Worm (Caenorhabditis elegans) whole organism, L1 larva: ENCODE data around the gene Y41D4A.7.

Experiments
- C04F5.9 ChIP-seq: sonication (generic microtip); optimal IDR thresholded peaks from 2 replicates; lab custom pipeline; 2016; ENCODE audit warnings: missing genetic modification characterization, missing compliant biosample characterization
- C34B4.2 ChIP-seq: sonication (generic microtip); optimal IDR thresholded peaks from 2 replicates; lab custom pipeline; 2017; ENCODE audit warnings: mild to moderate bottlenecking, missing genetic modification characterization, missing compliant biosample characterization
- aha-1 ChIP-seq: fragments of 150-350 bp; optimal IDR thresholded peaks from 2 replicates; lab custom pipeline; 2014; ENCODE audit warnings: missing biosample characterization, missing genetic modification characterization
- alr-1 ChIP-seq: fragments of 200-800 bp; sonication (Bioruptor generic); optimal IDR thresholded peaks from 2 replicates; lab custom pipeline; 2018; ENCODE audit warnings: borderline replicate concordance, mild to moderate bottlenecking, missing genetic modification characterization, missing compliant biosample characterization
- aly-2 ChIP-seq: fragments of 150-350 bp; optimal IDR thresholded peaks from 2 replicates; lab custom pipeline; 2014; ENCODE audit warnings: missing biosample characterization, missing genetic modification characterization
- blmp-1 ChIP-seq: fragments of 150-350 bp; optimal IDR thresholded peaks from 2 replicates; lab custom pipeline; 2014; ENCODE audit warnings: missing biosample characterization, missing genetic modification characterization
- ceh-63 ChIP-seq: fragments of 200-800 bp; sonication (Bioruptor generic); optimal IDR thresholded peaks from 2 replicates; lab custom pipeline; 2018; ENCODE audit warnings: mild to moderate bottlenecking, missing genetic modification characterization, missing compliant biosample characterization
- ceh-8 ChIP-seq: fragments of 200-800 bp; sonication (Bioruptor generic); optimal IDR thresholded peaks from 2 replicates; lab custom pipeline; 2018; ENCODE audit warnings: mild to moderate bottlenecking, missing genetic modification characterization, moderate library complexity, missing compliant biosample characterization
- ceh-82 ChIP-seq, 3 experiments: fragments of 150-350 bp in 1 of 3; sonication (generic microtip) in 2 of 3; optimal IDR thresholded peaks; 2 replicates each; lab custom pipeline; 2014 to 2017; ENCODE audit warnings: missing biosample characterization in 3 of 3, missing genetic modification characterization in 3 of 3
- ceh-88 ChIP-seq: fragments of 200-800 bp; sonication (Bioruptor generic); IDR thresholded peaks from 2 replicates; pipeline ENCODE4 v1.3.6; 2022; ENCODE audit warnings: missing genetic modification characterization, missing compliant biosample characterization
- ces-1 ChIP-seq: fragments of 150-350 bp; optimal IDR thresholded peaks from 2 replicates; lab custom pipeline; 2014; ENCODE audit warnings: missing biosample characterization, missing genetic modification reagents, missing genetic modification characterization
- efl-1 ChIP-seq, 4 experiments: fragments of 150-350 bp; optimal IDR thresholded peaks in 3 of 4; peaks in 1 of 4; 1 replicate in 1 of 4; 2 replicates in 3 of 4; lab custom pipeline; 2014; ENCODE audit warnings: missing biosample characterization in 2 of 4, missing genetic modification characterization in 2 of 4, missing genetic modification reagents in 2 of 4
- egl-13 ChIP-seq: sonication (generic microtip); optimal IDR thresholded peaks from 2 replicates; lab custom pipeline; 2016; ENCODE audit warnings: missing genotype, missing genetic modification reagents, missing genetic modification characterization, missing compliant biosample characterization
- egl-27 ChIP-seq, 2 experiments: fragments of 150-350 bp in 1 of 2; sonication (generic microtip); optimal IDR thresholded peaks; 3 replicates each; lab custom pipeline; 2017 to 2018; ENCODE audit warnings: missing biosample characterization in 2 of 2, missing genetic modification characterization in 2 of 2, missing genetic modification reagents in 2 of 2
- elt-2 ChIP-seq: sonication (generic microtip); optimal IDR thresholded peaks from 2 replicates; lab custom pipeline; 2016; ENCODE audit warnings: missing genetic modification characterization, mild to moderate bottlenecking, inconsistent platforms, missing compliant biosample characterization, missing genetic modification reagents
- elt-3 ChIP-seq, 6 experiments: fragments of 150-350 bp in 1 of 6; sonication (generic microtip); optimal IDR thresholded peaks; 2 replicates each; lab custom pipeline; 2017 to 2018; ENCODE audit warnings: missing biosample characterization in 6 of 6, missing genetic modification characterization in 6 of 6, inconsistent platforms in 1 of 6
- ets-5 ChIP-seq: fragments of 200-800 bp; sonication (Bioruptor generic); IDR thresholded peaks from 2 replicates; pipeline ENCODE4 v1.3.6; 2022; ENCODE audit warnings: missing genetic modification characterization, missing compliant biosample characterization
- fkh-10 ChIP-seq: sonication (generic microtip); optimal IDR thresholded peaks from 2 replicates; lab custom pipeline; 2017; ENCODE audit warnings: missing biosample characterization, missing genetic modification reagents, missing genetic modification characterization
- fos-1 ChIP-seq: fragments of 150-350 bp; optimal IDR thresholded peaks from 2 replicates; lab custom pipeline; 2014; ENCODE audit warnings: missing biosample characterization, missing genetic modification characterization
- grh-1 ChIP-seq: fragments of 200-800 bp; sonication (Bioruptor generic); IDR thresholded peaks from 2 replicates; pipeline ENCODE4 v1.3.6; 2022; ENCODE audit warnings: missing genetic modification reagents, missing genetic modification characterization, missing compliant biosample characterization
- hlh-17 ChIP-seq: fragments of 200-800 bp; sonication (Bioruptor generic); optimal IDR thresholded peaks from 2 replicates; lab custom pipeline; 2018; ENCODE audit warnings: missing genetic modification characterization, mild to moderate bottlenecking, missing compliant biosample characterization, moderate library complexity, borderline replicate concordance
- hpl-2 ChIP-seq: fragments of 150-350 bp; optimal IDR thresholded peaks from 2 replicates; lab custom pipeline; 2014; ENCODE audit warnings: missing biosample characterization, missing genetic modification reagents, missing genetic modification characterization
- irx-1 ChIP-seq: sonication (generic microtip); optimal IDR thresholded peaks from 2 replicates; lab custom pipeline; 2016; ENCODE audit warnings: missing genetic modification characterization, missing compliant biosample characterization
- lin-14 ChIP-seq: fragments of 200-800 bp; sonication (Bioruptor generic); optimal IDR thresholded peaks from 2 replicates; lab custom pipeline; 2018; ENCODE audit warnings: mild to moderate bottlenecking, missing genetic modification characterization, moderate library complexity, missing compliant biosample characterization
- lin-15B ChIP-seq: fragments of 150-350 bp; sonication (generic microtip); optimal IDR thresholded peaks from 3 replicates; lab custom pipeline; 2014; ENCODE audit warnings: missing biosample characterization, missing genetic modification characterization
- lin-39 ChIP-seq: fragments of 150-350 bp; optimal IDR thresholded peaks from 2 replicates; lab custom pipeline; 2014; ENCODE audit warnings: missing biosample characterization, missing genetic modification reagents, missing genetic modification characterization
- mab-9 ChIP-seq: fragments of 200-800 bp; sonication (Bioruptor generic); IDR thresholded peaks from 2 replicates; pipeline ENCODE4 v1.3.6; 2022; ENCODE audit warnings: missing genetic modification reagents, missing genetic modification characterization, missing compliant biosample characterization
- mdl-1 ChIP-seq, 2 experiments: fragments of 150-350 bp; optimal IDR thresholded peaks; 2 replicates each; lab custom pipeline; 2014 to 2017; ENCODE audit warnings: missing biosample characterization in 2 of 2, missing genetic modification characterization in 2 of 2, inconsistent platforms in 1 of 2
- mep-1 ChIP-seq: fragments of 150-350 bp; optimal IDR thresholded peaks from 2 replicates; lab custom pipeline; 2014; ENCODE audit warnings: missing biosample characterization, missing genetic modification characterization
- nhr-28 ChIP-seq: fragments of 150-350 bp; optimal IDR thresholded peaks from 2 replicates; lab custom pipeline; 2014; ENCODE audit warnings: missing biosample characterization, missing genetic modification characterization
- nhr-71 ChIP-seq: sonication (generic microtip); optimal IDR thresholded peaks from 2 replicates; lab custom pipeline; 2016; ENCODE audit warnings: mild to moderate bottlenecking, missing genetic modification characterization, moderate library complexity, missing compliant biosample characterization
- nhr-77 ChIP-seq: fragments of 150-350 bp; optimal IDR thresholded peaks from 2 replicates; lab custom pipeline; 2014; ENCODE audit warnings: missing biosample characterization, missing genetic modification characterization
- nhr-85 ChIP-seq: sonication (generic microtip); peaks from one replicate; lab custom pipeline; 2016; ENCODE audit warnings: missing genetic modification characterization, inconsistent platforms, missing compliant biosample characterization
- nhr-90 ChIP-seq: sonication (generic microtip); optimal IDR thresholded peaks from 2 replicates; lab custom pipeline; 2016; ENCODE audit warnings: mild to moderate bottlenecking, missing genetic modification characterization, missing compliant biosample characterization; ENCODE audit not compliant: poor library complexity
- pqm-1 ChIP-seq: sonication (generic microtip); optimal IDR thresholded peaks from 3 replicates; lab custom pipeline; 2017; ENCODE audit warnings: missing biosample characterization, missing genetic modification characterization
- rnt-1 ChIP-seq: sonication (generic microtip); optimal IDR thresholded peaks from 2 replicates; lab custom pipeline; 2016; ENCODE audit warnings: mild to moderate bottlenecking, missing genetic modification characterization, moderate library complexity, missing compliant biosample characterization
- skn-1 ChIP-seq: fragments of 150-350 bp; optimal IDR thresholded peaks from 2 replicates; lab custom pipeline; 2014; ENCODE audit warnings: missing biosample characterization, missing genetic modification characterization
- snu-23 ChIP-seq: sonication (generic microtip); optimal IDR thresholded peaks from 2 replicates; lab custom pipeline; 2016; ENCODE audit warnings: missing genetic modification characterization, missing compliant biosample characterization
- sptf-1 ChIP-seq: fragments of 150-350 bp; optimal IDR thresholded peaks from 2 replicates; lab custom pipeline; 2014; ENCODE audit warnings: missing biosample characterization, missing genetic modification characterization
- tbx-2 ChIP-seq: sonication (generic microtip); optimal IDR thresholded peaks from 2 replicates; lab custom pipeline; 2016; ENCODE audit warnings: missing genetic modification characterization, missing compliant biosample characterization
- tlp-1 ChIP-seq: fragments of 150-350 bp; optimal IDR thresholded peaks from 2 replicates; lab custom pipeline; 2014; ENCODE audit warnings: missing biosample characterization, missing genetic modification characterization
- unc-130 ChIP-seq: fragments of 150-350 bp; optimal IDR thresholded peaks from 2 replicates; lab custom pipeline; 2017; ENCODE audit warnings: missing biosample characterization, missing genetic modification characterization, inconsistent platforms
- unc-30 ChIP-seq: sonication (generic microtip); optimal IDR thresholded peaks from 2 replicates; lab custom pipeline; 2017; ENCODE audit warnings: missing biosample characterization, missing genetic modification characterization
- unc-62 ChIP-seq: fragments of 150-350 bp; optimal IDR thresholded peaks from 2 replicates; lab custom pipeline; 2014; ENCODE audit warnings: missing biosample characterization, missing genetic modification reagents, missing genetic modification characterization
- xbp-1 ChIP-seq: sonication (generic microtip); optimal IDR thresholded peaks from 2 replicates; lab custom pipeline; 2016; ENCODE audit warnings: missing genetic modification characterization, missing compliant biosample characterization

Y41D4A.7 gene

DNA sequence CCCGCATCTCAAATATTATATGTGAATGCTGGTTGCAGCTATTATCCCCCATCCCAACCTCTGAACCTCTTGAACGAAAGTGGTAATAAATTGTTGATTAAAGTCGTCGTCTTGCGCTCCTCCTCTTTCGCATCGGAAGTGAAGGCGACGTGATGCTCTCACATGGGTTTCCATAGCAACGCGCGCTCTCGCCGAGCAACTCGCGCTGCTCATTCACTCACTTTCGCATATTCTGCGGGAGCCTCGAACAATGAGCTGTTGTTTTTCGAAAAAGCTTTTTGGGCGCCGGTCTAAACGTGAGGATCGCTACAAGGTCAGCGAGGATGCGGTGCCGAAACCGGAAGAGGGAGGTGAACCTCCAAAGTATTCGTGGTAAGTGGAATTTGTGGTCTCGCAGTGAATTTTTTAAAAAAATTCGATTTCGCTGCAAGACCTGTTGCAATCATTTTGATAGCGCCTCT is 50.3 kb downstream of the Y41D4A.7 start, which contains the start of gene rpi-2 (continued):
- TF ChIP-seq efl-1 (optimal IDR thresholded peaks at IDR 0.05; lab: Kevin White, UChicago) = peak in 1 of 2 experiments; percentile 22
- peak in 1 of 2 experiments; percentile 60 for TF ChIP-seq efl-1 (GFP tag; optimal IDR thresholded peaks at IDR 0.05 in 1 of 2; lab: Kevin White, UChicago)
- TF ChIP-seq xbp-1 (tag; lab: Kevin White, UChicago) = no peak
- no peak for TF ChIP-seq alr-1
- no peak for TF ChIP-seq nhr-90 (tag; lab: Kevin White, UChicago)
- TF ChIP-seq unc-130 (tag; lab: Kevin White, UChicago) = no peak

ce11 chrIV:1710535-1710934 is 50.8 kb downstream of the Y41D4A.7 start:
- TF ChIP-seq efl-1 (optimal IDR thresholded peaks at IDR 0.05; lab: Kevin White, UChicago) (no peak), efl-1 (GFP tag; optimal IDR thresholded peaks at IDR 0.05 in 1 of 2; lab: Kevin White, UChicago) (peak in 1 of 2 experiments; percentile 69), sptf-1 (tag; lab: Kevin White, UChicago) (no peak), egl-27 (tag; optimal IDR thresholded peaks at IDR 0.05; lab: Kevin White, UChicago) (no peak), skn-1 (tag; lab: Kevin White, UChicago) (no peak), ceh-8 (GFP tag; lab: Kevin White, UChicago) (peak; percentile 49), mab-9 (GFP tag; lab: Robert Waterston, UW) (0 out of 2 replicates have a peak, but pooled peaks have one; percentile 31)

DNA sequence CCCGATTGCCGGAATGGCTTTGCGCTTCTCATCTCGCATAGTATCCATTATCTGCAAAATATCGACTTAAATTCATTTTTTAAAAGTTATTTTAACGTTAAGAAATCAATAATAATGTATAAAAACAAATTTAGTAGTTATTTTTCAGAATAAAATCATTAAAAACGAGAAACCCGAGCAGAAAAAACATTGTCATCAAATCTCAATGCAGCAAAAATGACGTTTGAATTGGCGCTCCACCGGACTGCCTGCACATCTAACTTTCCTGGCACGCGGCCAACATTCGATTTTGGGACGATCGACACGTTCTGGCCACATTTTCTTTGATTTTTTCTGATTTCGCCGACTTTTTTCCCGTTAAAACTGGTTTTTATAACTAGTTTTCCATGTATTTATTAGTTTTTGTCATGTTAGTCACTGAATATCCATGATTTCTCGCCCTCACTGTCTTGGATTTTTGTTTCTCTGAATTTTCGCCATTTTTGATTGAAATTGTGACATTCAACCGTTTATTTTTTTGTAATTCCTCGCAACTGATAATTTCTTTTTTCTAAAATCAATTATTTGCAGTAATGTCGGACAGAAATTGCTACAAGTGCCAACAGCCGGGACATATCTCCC is 51.6 kb downstream of the Y41D4A.7 start, which contains the start of the genes pbs-1 and K08D12.3:
TSS of gene pbs-1 (minus strand) at position 51 of the 621 bp plus-strand sequence.
TSS of gene K08D12.3 (plus strand) at position 571 of the 621 bp plus-strand sequence.
- TF ChIP-seq nhr-28 (tag; lab: Kevin White, UChicago) = no peak
- peak; percentile 88 for TF ChIP-seq lin-14
- 0 out of 2 replicates have a peak, but pooled peaks have one; percentile 8 for TF ChIP-seq mab-9 (GFP tag; lab: Robert Waterston, UW)
- peak; percentile 90 for TF ChIP-seq nhr-85 (tag; lab: Kevin White, UChicago)
- peak; percentile 87 for TF ChIP-seq snu-23 (GFP tag; lab: Kevin White, UChicago)
- peak; percentile 73 for TF ChIP-seq lin-39 (tag; lab: Kevin White, UChicago)
- no peak for TF ChIP-seq ces-1 (GFP tag; lab: Kevin White, UChicago)
- TF ChIP-seq egl-13 = peak; percentile 60
- TF ChIP-seq nhr-71 = peak; percentile 90
- TF ChIP-seq rnt-1 (tag; lab: Kevin White, UChicago) = peak; percentile 89
- TF ChIP-seq fos-1 (tag; lab: Kevin White, UChicago) = peak; percentile 31
- TF ChIP-seq tlp-1 (tag; lab: Kevin White, UChicago) = no peak
- TF ChIP-seq nhr-77 = peak; percentile 58
- peak; percentile 98 for TF ChIP-seq skn-1 (tag; lab: Kevin White, UChicago)
- no peak for TF ChIP-seq aha-1
- no peak for TF ChIP-seq alr-1
- TF ChIP-seq ets-5 = no peak
- TF ChIP-seq grh-1 (GFP tag; lab: Robert Waterston, UW) = peak; percentile 80
- TF ChIP-seq aly-2 (tag; lab: Kevin White, UChicago) = peak; percentile 55
- TF ChIP-seq egl-27 (tag; optimal IDR thresholded peaks at IDR 0.05; lab: Kevin White, UChicago) = no peak
- no peak for TF ChIP-seq pqm-1 (tag; lab: Kevin White, UChicago)
- TF ChIP-seq tbx-2 = peak; percentile 80
- TF ChIP-seq elt-2 (tag; lab: Kevin White, UChicago) = peak; percentile 33
- TF ChIP-seq fkh-10 (GFP tag; lab: Kevin White, UChicago) = peak; percentile 6
- no peak for TF ChIP-seq unc-30 (tag; lab: Kevin White, UChicago)
- TF ChIP-seq irx-1 = peak; percentile 42
- no peak for TF ChIP-seq ceh-63 (GFP tag; lab: Kevin White, UChicago)
- peak; percentile 89 for TF ChIP-seq mep-1 (tag; lab: Kevin White, UChicago)
- TF ChIP-seq ceh-82 (tag; optimal IDR thresholded peaks at IDR 0.05; lab: Kevin White, UChicago) = peak; percentile 74 to 84 (median 77)
- TF ChIP-seq lin-15B (tag; lab: Kevin White, UChicago) = peak; percentile 78
- no peak for TF ChIP-seq C34B4.2 (tag; lab: Kevin White, UChicago)
- TF ChIP-seq hlh-17 (GFP tag; lab: Kevin White, UChicago) = no peak
- peak in 1 of 2 experiments; percentile 80 for TF ChIP-seq mdl-1 (tag; optimal IDR thresholded peaks at IDR 0.05; lab: Kevin White, UChicago)
- no peak for TF ChIP-seq unc-62 (GFP tag; lab: Kevin White, UChicago)
- peak; percentile 72 for TF ChIP-seq blmp-1 (tag; lab: Kevin White, UChicago)
- no peak for TF ChIP-seq sptf-1 (tag; lab: Kevin White, UChicago)
- TF ChIP-seq ceh-88 (GFP tag; lab: Robert Waterston, UW) = peak; percentile 41; the same call in 1 of the 2 replicates
- TF ChIP-seq C04F5.9 = no peak
- TF ChIP-seq hpl-2 (GFP tag; lab: Kevin White, UChicago) = peak; percentile 21
- peak in 4 of 6 experiments; percentile 39 to 81 (median 48) for TF ChIP-seq elt-3 (tag; optimal IDR thresholded peaks at IDR 0.05; lab: Kevin White, UChicago)
